Worm (Caenorhabditis elegans) whole organism, L4 larva: ENCODE measurements around the gene F56D3.1.

ENCODE experiments used
- cey-2 ChIP-seq: sonication (generic microtip); optimal IDR thresholded peaks from 3 replicates; lab custom pipeline; 2017; ENCODE audit warnings: missing genetic modification characterization, mild to moderate bottlenecking, missing compliant biosample characterization, antibody characterized with exemption, borderline replicate concordance; ENCODE audit not compliant: insufficient read depth
- mxl-3 ChIP-seq: fragments of 200-800 bp; sonication (Bioruptor generic); optimal IDR thresholded peaks from 2 replicates; lab custom pipeline; 2018; ENCODE audit warnings: mild to moderate bottlenecking, missing genetic modification characterization, missing compliant biosample characterization
- zfp-3 ChIP-seq: fragments of 200-800 bp; sonication (Bioruptor generic); conservative IDR thresholded peaks from 2 replicates; pipeline ENCODE4 v1.3.6; 2022; ENCODE audit warnings: missing genetic modification reagents, missing genetic modification characterization, missing compliant biosample characterization

ce11 chrII:4167833-4168232 lies 21.7 kb downstream of the F56D3.1 start:
- TF ChIP-seq cey-2 (tag; lab: Kevin White, UChicago) (no peak), mxl-3 (GFP tag; lab: Kevin White, UChicago) (no peak), zfp-3 (GFP tag; lab: Robert Waterston, UW) (no peak)
